Worm (Caenorhabditis elegans): ENCODE results near the gene C04E6.7.

ce11 chrV:5862479-5863188 is 30.5 kb upstream of the C04E6.7 start, which contains the start of gene F26F12.8:
- TF ChIP-seq pha-4 (GFP tag; IDR thresholded peaks at IDR 0.05) = no peak
- TF ChIP-seq pha-4 (tag; optimal IDR thresholded peaks at IDR 0.05) = no peak
- no peak for TF ChIP-seq gei-8 (GFP tag; optimal IDR thresholded peaks at IDR 0.05)
- no peak for TF ChIP-seq ztf-11 (tag; optimal IDR thresholded peaks at IDR 0.05)
- TF ChIP-seq unc-39 (tag; optimal IDR thresholded peaks at IDR 0.05) = no peak
- TF ChIP-seq zag-1 (tag; optimal IDR thresholded peaks at IDR 0.05) = no peak
